Fruit fly (Drosophila melanogaster) whole organism, embryonic: ENCODE measurements around the gene CG8907.

Source experiments
- Ada2b ChIP-seq: fragments of 200-800 bp; sonication (Bioruptor generic); IDR thresholded peaks from 2 replicates; pipeline ENCODE4 v1.3.6; 2022; ENCODE audit warnings: missing biosample characterization, missing genetic modification characterization
- Awh ChIP-seq: fragments of 200-800 bp; sonication (Bioruptor generic); IDR thresholded peaks from 2 replicates; pipeline ENCODE4, ENCODE4 v1.3.6; 2022; ENCODE audit warnings: missing biosample characterization, missing genetic modification characterization
- CG10147 ChIP-seq: fragments of 200-800 bp; sonication (Bioruptor generic); optimal IDR thresholded peaks from 2 replicates; lab custom pipeline; 2019; ENCODE audit warnings: missing biosample characterization, mild to moderate bottlenecking, missing genetic modification characterization, moderate library complexity
- CG10959 ChIP-seq: fragments of 200-800 bp; sonication (Bioruptor generic); IDR thresholded peaks from 2 replicates; pipeline ENCODE4 v1.3.6; 2022; ENCODE audit warnings: missing biosample characterization, missing genetic modification characterization
- CG11398 ChIP-seq: fragments of 200-800 bp; sonication (Bioruptor generic); optimal IDR thresholded peaks from 2 replicates; lab custom pipeline; 2016; ENCODE audit warnings: missing biosample characterization, missing genetic modification characterization
- CG11560 ChIP-seq: fragments of 200-800 bp; sonication (Bioruptor generic); IDR thresholded peaks from 3 replicates; pipeline ENCODE4 v1.3.6; 2022; ENCODE audit warnings: missing biosample characterization, missing genetic modification characterization
- CG11695 ChIP-seq: fragments of 200-800 bp; sonication (Bioruptor generic); IDR thresholded peaks from 3 replicates; pipeline ENCODE4 v1.3.6; 2022; ENCODE audit warnings: missing biosample characterization, missing genetic modification characterization
- CG13424 ChIP-seq: fragments of 200-800 bp; sonication (Bioruptor generic); optimal IDR thresholded peaks from 2 replicates; lab custom pipeline; 2019; ENCODE audit warnings: missing biosample characterization, mild to moderate bottlenecking, missing genetic modification characterization, moderate library complexity
- CG13775 ChIP-seq: fragments of 200-800 bp; sonication (Bioruptor generic); optimal IDR thresholded peaks from 3 replicates; lab custom pipeline; 2017; ENCODE audit warnings: missing biosample characterization, mild to moderate bottlenecking, missing genetic modification characterization
- CG14860 ChIP-seq: fragments of 200-800 bp; sonication (Bioruptor generic); IDR thresholded peaks from 3 replicates; pipeline ENCODE4 v1.3.6; 2022; ENCODE audit warnings: missing biosample characterization, missing genetic modification characterization; ENCODE audit not compliant: partially characterized antibody
- CG15514 ChIP-seq: fragments of 200-800 bp; sonication (Bioruptor generic); optimal IDR thresholded peaks from 3 replicates; lab custom pipeline; 2017; ENCODE audit warnings: missing biosample characterization, missing genetic modification characterization, mild to moderate bottlenecking, moderate library complexity, missing genetic modification reagents
- CG15696 ChIP-seq: fragments of 200-800 bp; sonication (Bioruptor generic); optimal IDR thresholded peaks from 2 replicates; lab custom pipeline; 2019; ENCODE audit warnings: missing biosample characterization, mild to moderate bottlenecking, missing genetic modification characterization, moderate library complexity
- CG1647 ChIP-seq: fragments of 200-800 bp; sonication (Bioruptor generic); optimal IDR thresholded peaks from 3 replicates; lab custom pipeline; 2016; ENCODE audit warnings: missing biosample characterization, missing genetic modification characterization
- CG17385 ChIP-seq: fragments of 200-800 bp; sonication (Bioruptor generic); optimal IDR thresholded peaks from 3 replicates; lab custom pipeline; 2018; ENCODE audit warnings: missing biosample characterization, mild to moderate bottlenecking, missing genetic modification characterization
- CG1792 ChIP-seq: fragments of 200-800 bp; sonication (Bioruptor generic); optimal IDR thresholded peaks from 2 replicates; lab custom pipeline; 2016; ENCODE audit warnings: missing biosample characterization, missing genetic modification characterization
- CG2116 ChIP-seq: fragments of 200-800 bp; sonication (Bioruptor generic); optimal IDR thresholded peaks from 3 replicates; lab custom pipeline; 2018; ENCODE audit warnings: missing biosample characterization, mild to moderate bottlenecking, missing genetic modification characterization
- CG32767 ChIP-seq: fragments of 200-800 bp; sonication (Bioruptor generic); IDR thresholded peaks from 2 replicates; pipeline ENCODE4 v1.3.6; 2022; ENCODE audit warnings: missing biosample characterization, missing genetic modification characterization
- CG3281 ChIP-seq: fragments of 200-800 bp; sonication (Bioruptor generic); optimal IDR thresholded peaks from 3 replicates; lab custom pipeline; 2017; ENCODE audit warnings: missing biosample characterization, mild to moderate bottlenecking, missing genetic modification characterization
- CG34376 ChIP-seq: fragments of 200-800 bp; sonication (Bioruptor generic); optimal IDR thresholded peaks from 2 replicates; lab custom pipeline; 2018; ENCODE audit warnings: missing biosample characterization, mild to moderate bottlenecking, missing genetic modification characterization
- CG3995 ChIP-seq: fragments of 200-800 bp; sonication (Bioruptor generic); optimal IDR thresholded peaks from 3 replicates; lab custom pipeline; 2016; ENCODE audit warnings: missing biosample characterization, missing genetic modification characterization
- CG4282 ChIP-seq: fragments of 200-800 bp; sonication (Bioruptor generic); optimal IDR thresholded peaks from 2 replicates; lab custom pipeline; 2016; ENCODE audit warnings: missing biosample characterization, missing genetic modification characterization
- CG4404 ChIP-seq: fragments of 200-800 bp; sonication (Bioruptor generic); IDR thresholded peaks from 2 replicates; pipeline ENCODE4 v1.3.6; 2022; ENCODE audit warnings: missing biosample characterization, missing genetic modification characterization
- CG4707 ChIP-seq: fragments of 200-800 bp; sonication (Bioruptor generic); optimal IDR thresholded peaks from 2 replicates; lab custom pipeline; 2018; ENCODE audit warnings: missing biosample characterization, mild to moderate bottlenecking, missing genetic modification characterization, moderate library complexity
- CG4820 ChIP-seq: fragments of 200-800 bp; sonication (Bioruptor generic); optimal IDR thresholded peaks from 3 replicates; lab custom pipeline; 2016; ENCODE audit warnings: missing biosample characterization, missing genetic modification characterization
- CG5245 ChIP-seq: fragments of 200-800 bp; sonication (Bioruptor generic); optimal IDR thresholded peaks from 3 replicates; lab custom pipeline; 2016; ENCODE audit warnings: missing biosample characterization, missing genetic modification characterization
- CG6254 ChIP-seq: fragments of 200-800 bp; sonication (Bioruptor generic); optimal IDR thresholded peaks from 3 replicates; lab custom pipeline; 2017; ENCODE audit warnings: mild to moderate bottlenecking, missing biosample characterization, missing genetic modification reagents, missing genetic modification characterization
- CG6272 ChIP-seq: fragments of 200-800 bp; sonication (Bioruptor generic); IDR thresholded peaks from 2 replicates; pipeline ENCODE4 v1.3.6; 2022; ENCODE audit warnings: missing biosample characterization, missing genetic modification characterization
- CG6683 ChIP-seq: fragments of 200-800 bp; sonication (Bioruptor generic); optimal IDR thresholded peaks from 2 replicates; lab custom pipeline; 2017; ENCODE audit warnings: missing biosample characterization, mild to moderate bottlenecking, missing genetic modification characterization, missing genetic modification reagents
- CG7839 ChIP-seq: fragments of 200-800 bp; sonication (Bioruptor generic); optimal IDR thresholded peaks from 3 replicates; lab custom pipeline; 2018; ENCODE audit warnings: missing biosample characterization, mild to moderate bottlenecking, missing genetic modification characterization, moderate library complexity
- CG8290 ChIP-seq, 3 experiments: fragments of 200-800 bp; sonication (Bioruptor generic); optimal IDR thresholded peaks; 2 replicates each; lab custom pipeline; 2016 to 2019; ENCODE audit warnings: missing biosample characterization in 3 of 3, missing genetic modification characterization in 3 of 3, mild to moderate bottlenecking in 2 of 3, moderate library complexity in 1 of 3
- Hr39 ChIP-seq: fragments of >200 bp; optimal IDR thresholded peaks from 2 replicates; lab custom pipeline; 2017
- Kr ChIP-seq: fragments of 200-800 bp; sonication (Bioruptor generic); optimal IDR thresholded peaks from 2 replicates; lab custom pipeline; 2017; ENCODE audit warnings: missing biosample characterization, mild to moderate bottlenecking, missing genetic modification characterization
- MTF-1 ChIP-seq: fragments of 200-800 bp; sonication (Bioruptor generic); optimal IDR thresholded peaks from 2 replicates; lab custom pipeline; 2018; ENCODE audit warnings: missing biosample characterization, mild to moderate bottlenecking, missing genetic modification characterization, borderline replicate concordance
- Med ChIP-seq: fragments of 200-800 bp; sonication (Bioruptor generic); peaks from one replicate; lab custom pipeline; 2016; ENCODE audit warnings: missing biosample characterization, missing genetic modification characterization, mild to moderate bottlenecking, inconsistent platforms, moderate library complexity
- Scr ChIP-seq: fragments of 200-800 bp; sonication (Bioruptor generic); IDR thresholded peaks from 2 replicates; pipeline ENCODE4 v1.3.6; 2022; ENCODE audit warnings: missing biosample characterization, missing genetic modification characterization; ENCODE audit not compliant: partially characterized antibody
- Side ChIP-seq: fragments of 200-800 bp; sonication (Bioruptor generic); optimal IDR thresholded peaks from 2 replicates; lab custom pipeline; 2016; ENCODE audit warnings: missing biosample characterization, missing genetic modification characterization
- Sox100B ChIP-seq: fragments of 200-800 bp; sonication (Bioruptor generic); optimal IDR thresholded peaks from 3 replicates; lab custom pipeline; 2018; ENCODE audit warnings: missing biosample characterization, mild to moderate bottlenecking, missing genetic modification characterization
- Xrp1 ChIP-seq: fragments of 200-800 bp; sonication (Bioruptor generic); IDR thresholded peaks from 2 replicates; pipeline ENCODE4 v1.3.6; 2022; ENCODE audit warnings: missing biosample characterization, missing genetic modification characterization
- YL-1 ChIP-seq: fragments of 200-800 bp; sonication (Bioruptor generic); optimal IDR thresholded peaks from 3 replicates; lab custom pipeline; 2017; ENCODE audit warnings: missing biosample characterization, mild to moderate bottlenecking, missing genetic modification characterization
- ase ChIP-seq: fragments of 200-800 bp; sonication (Bioruptor generic); IDR thresholded peaks from 3 replicates; pipeline ENCODE4 v1.3.6; 2022; ENCODE audit warnings: missing biosample characterization, missing genetic modification characterization
- cad ChIP-seq: fragments of >200 bp; optimal IDR thresholded peaks from 2 replicates; lab custom pipeline; 2017; ENCODE audit warnings: missing biosample characterization, missing genetic modification characterization
- cato ChIP-seq: fragments of 200-800 bp; sonication (Bioruptor generic); optimal IDR thresholded peaks from 2 replicates; lab custom pipeline; 2016; ENCODE audit warnings: missing biosample characterization, missing genetic modification characterization, borderline replicate concordance
- cwo ChIP-seq: fragments of 200-800 bp; sonication (Bioruptor generic); optimal IDR thresholded peaks from 3 replicates; lab custom pipeline; 2017; ENCODE audit warnings: missing biosample characterization, missing genetic modification characterization, mild to moderate bottlenecking, moderate library complexity, missing genetic modification reagents
- ftz-f1 ChIP-seq: fragments of 200-800 bp; sonication (Bioruptor generic); optimal IDR thresholded peaks from 2 replicates; lab custom pipeline; 2016; ENCODE audit warnings: missing biosample characterization, missing genetic modification characterization
- grau ChIP-seq: fragments of 200-800 bp; optimal IDR thresholded peaks from 3 replicates; lab custom pipeline; 2019; ENCODE audit warnings: missing biosample characterization, mild to moderate bottlenecking, missing genetic modification characterization, moderate library complexity
- kni ChIP-seq: fragments of 200-800 bp; sonication (Bioruptor generic); optimal IDR thresholded peaks from 3 replicates; lab custom pipeline; 2017; ENCODE audit warnings: mild to moderate bottlenecking, missing biosample characterization, missing genetic modification reagents, missing genetic modification characterization
- knrl ChIP-seq: fragments of 200-800 bp; sonication (Bioruptor generic); IDR thresholded peaks from 3 replicates; pipeline ENCODE4 v1.3.6; 2022; ENCODE audit warnings: missing biosample characterization, missing genetic modification characterization; ENCODE audit not compliant: partially characterized antibody
- sc ChIP-seq, 3 experiments: fragments of >200 bp in 2 of 3; fragments of 200-800 bp in 1 of 3; sonication (Bioruptor generic) in 1 of 3; optimal IDR thresholded peaks; 2 replicates in 2 of 3; 3 replicates in 1 of 3; lab custom pipeline; 2017; ENCODE audit warnings: mild to moderate bottlenecking in 1 of 3, missing biosample characterization in 1 of 3, missing genetic modification characterization in 1 of 3, missing genetic modification reagents in 1 of 3
- sna ChIP-seq: fragments of 200-800 bp; sonication (Bioruptor generic); IDR thresholded peaks from 2 replicates; pipeline ENCODE4 v1.3.6; 2022; ENCODE audit warnings: missing biosample characterization, missing genetic modification characterization; ENCODE audit not compliant: partially characterized antibody
- tin ChIP-seq: fragments of 200-800 bp; sonication (Bioruptor generic); optimal IDR thresholded peaks from 3 replicates; lab custom pipeline; 2016; ENCODE audit warnings: missing biosample characterization, missing genetic modification characterization

Gene CG8907

dm6 chr3R:17056905-17057251 is 48.8 kb downstream of the CG8907 start (continued):
- TF ChIP-seq Ada2b (GFP tag; lab: Robert Waterston, UW), result peak; percentile 4; the same call in 1 of the 2 replicates
- no peak for TF ChIP-seq Kr
- no peak for TF ChIP-seq CG11560 (tag; lab: Robert Waterston, UW)
- TF ChIP-seq cad (GFP tag; lab: Kevin White, UChicago), result no peak
- peak; percentile 45 for TF ChIP-seq CG6254 (GFP tag; lab: Kevin White, UChicago)
- no peak for TF ChIP-seq CG11398 (GFP tag; lab: Kevin White, UChicago)
- no peak for TF ChIP-seq CG32767 (GFP tag; lab: Robert Waterston, UW)
- no peak for TF ChIP-seq Scr (GFP tag; lab: Robert Waterston, UW)
- TF ChIP-seq CG10959, result no peak
- TF ChIP-seq grau (tag; lab: Kevin White, UChicago), result no peak
- TF ChIP-seq Awh, result no peak; the same call in 1 of the 2 replicates
- no peak for TF ChIP-seq cwo (GFP tag; lab: Kevin White, UChicago)
- no peak for TF ChIP-seq CG6272 (GFP tag; lab: Robert Waterston, UW)
- TF ChIP-seq CG4820 (GFP tag; lab: Kevin White, UChicago), result no peak
- no peak for TF ChIP-seq Med (GFP tag; lab: Kevin White, UChicago)
- no peak for TF ChIP-seq CG4282 (GFP tag; lab: Kevin White, UChicago)
- no peak for TF ChIP-seq Hr39 (lab: Kevin White, UChicago)
- TF ChIP-seq CG3995, result no peak
- peak; percentile 17 for TF ChIP-seq CG15696
- TF ChIP-seq CG15514 (GFP tag; lab: Kevin White, UChicago), result no peak
- no peak for TF ChIP-seq knrl
- TF ChIP-seq CG13775, result no peak
- TF ChIP-seq Xrp1 (GFP tag; lab: Robert Waterston, UW), result peak; percentile 38; the same call in 1 of the 2 replicates
- TF ChIP-seq Sox100B (GFP tag; lab: Kevin White, UChicago), result peak; percentile 34
- TF ChIP-seq CG13424 (tag; lab: Kevin White, UChicago), result no peak
- peak; percentile 30 for TF ChIP-seq tin (GFP tag; lab: Kevin White, UChicago)
- peak; percentile 15 for TF ChIP-seq CG3281 (GFP tag; lab: Kevin White, UChicago)
- no peak for TF ChIP-seq sc (optimal IDR thresholded peaks at IDR 0.05; lab: Kevin White, UChicago)
- no peak for TF ChIP-seq sc (GFP tag; optimal IDR thresholded peaks at IDR 0.05; lab: Kevin White, UChicago)
- no peak for TF ChIP-seq CG4404 (GFP tag; lab: Robert Waterston, UW)
- TF ChIP-seq YL-1, result no peak
- TF ChIP-seq sna (GFP tag; lab: Robert Waterston, UW), result no peak
- no peak for TF ChIP-seq CG34376
- TF ChIP-seq CG1792, result no peak
- no peak for TF ChIP-seq cato (GFP tag; lab: Kevin White, UChicago)
- TF ChIP-seq ase (GFP tag; lab: Robert Waterston, UW), result peak; percentile 34; the same call in 1 of the 3 replicates
- no peak for TF ChIP-seq CG14860 (GFP tag; lab: Robert Waterston, UW)
- no peak for TF ChIP-seq ftz-f1 (GFP tag; lab: Kevin White, UChicago)
- no peak for TF ChIP-seq CG2116 (GFP tag; lab: Kevin White, UChicago)
- no peak for TF ChIP-seq CG11695 (GFP tag; lab: Robert Waterston, UW)
- peak; percentile 33 for TF ChIP-seq CG5245 (GFP tag; lab: Kevin White, UChicago)
- TF ChIP-seq CG8290 (GFP tag; optimal IDR thresholded peaks at IDR 0.05; lab: Kevin White, UChicago), result no peak
- TF ChIP-seq CG8290 (tag; optimal IDR thresholded peaks at IDR 0.05; lab: Kevin White, UChicago), result no peak
- no peak for TF ChIP-seq CG10147 (GFP tag; lab: Kevin White, UChicago)
- no peak for TF ChIP-seq MTF-1 (GFP tag; lab: Kevin White, UChicago)
- TF ChIP-seq kni, result no peak
- TF ChIP-seq CG4707, result no peak
- no peak for TF ChIP-seq CG1647 (GFP tag; lab: Kevin White, UChicago)
- TF ChIP-seq Side, result no peak
- peak; percentile 54 for TF ChIP-seq CG7839 (tag; lab: Kevin White, UChicago)
- TF ChIP-seq CG17385 (GFP tag; lab: Kevin White, UChicago), result no peak
- TF ChIP-seq CG6683 (GFP tag; lab: Kevin White, UChicago), result no peak
